Fruit fly (Drosophila melanogaster) whole organism, embryonic: Measurements from ENCODE around the gene Polr3H.

Experiments used
- Atf6 ChIP-seq: fragments of 200-800 bp; sonication (Bioruptor generic); IDR thresholded peaks from 2 replicates; pipeline ENCODE4 v1.3.6; 2022; ENCODE audit warnings: missing biosample characterization, missing genetic modification characterization
- CG11456 ChIP-seq: fragments of 200-800 bp; sonication (Bioruptor generic); IDR thresholded peaks from 3 replicates; pipeline ENCODE4 v1.3.6; 2022; ENCODE audit warnings: missing biosample characterization, missing genetic modification characterization
- CG15696 ChIP-seq: fragments of 200-800 bp; sonication (Bioruptor generic); optimal IDR thresholded peaks from 2 replicates; lab custom pipeline; 2019; ENCODE audit warnings: missing biosample characterization, mild to moderate bottlenecking, missing genetic modification characterization, moderate library complexity
- CG1647 ChIP-seq: fragments of 200-800 bp; sonication (Bioruptor generic); optimal IDR thresholded peaks from 3 replicates; lab custom pipeline; 2016; ENCODE audit warnings: missing biosample characterization, missing genetic modification characterization
- CG16813 ChIP-seq: fragments of 200-800 bp; sonication (Bioruptor generic); IDR thresholded peaks from 3 replicates; pipeline ENCODE4 v1.3.6; 2022; ENCODE audit warnings: missing biosample characterization, missing genetic modification characterization; ENCODE audit not compliant: partially characterized antibody
- CG18262 ChIP-seq: fragments of 200-800 bp; optimal IDR thresholded peaks from 3 replicates; lab custom pipeline; 2019; ENCODE audit warnings: missing biosample characterization, mild to moderate bottlenecking, missing genetic modification characterization, moderate library complexity
- CG18764 ChIP-seq: fragments of 200-800 bp; sonication (Bioruptor generic); optimal IDR thresholded peaks from 3 replicates; lab custom pipeline; 2016; ENCODE audit warnings: missing biosample characterization, missing genetic modification characterization
- CG2678 ChIP-seq: fragments of 200-800 bp; sonication (Bioruptor generic); optimal IDR thresholded peaks from 3 replicates; lab custom pipeline; 2019; ENCODE audit warnings: missing biosample characterization, mild to moderate bottlenecking, missing genetic modification characterization, moderate library complexity
- CG30431 ChIP-seq: fragments of 200-800 bp; sonication (Bioruptor generic); optimal IDR thresholded peaks from 2 replicates; lab custom pipeline; 2017; ENCODE audit warnings: missing biosample characterization, missing genetic modification characterization
- CG31365 ChIP-seq: fragments of 200-800 bp; sonication (Bioruptor generic); optimal IDR thresholded peaks from 2 replicates; lab custom pipeline; 2018; ENCODE audit warnings: missing biosample characterization, mild to moderate bottlenecking, missing genetic modification characterization
- CG32767 ChIP-seq: fragments of 200-800 bp; sonication (Bioruptor generic); IDR thresholded peaks from 2 replicates; pipeline ENCODE4 v1.3.6; 2022; ENCODE audit warnings: missing biosample characterization, missing genetic modification characterization
- CG33213 ChIP-seq: fragments of 200-800 bp; sonication (Bioruptor generic); optimal IDR thresholded peaks from 3 replicates; lab custom pipeline; 2016; ENCODE audit warnings: missing biosample characterization, missing genetic modification characterization
- CG4404 ChIP-seq: fragments of 200-800 bp; sonication (Bioruptor generic); IDR thresholded peaks from 2 replicates; pipeline ENCODE4 v1.3.6; 2022; ENCODE audit warnings: missing biosample characterization, missing genetic modification characterization
- CG5180 ChIP-seq: fragments of 200-800 bp; sonication (Bioruptor generic); optimal IDR thresholded peaks from 3 replicates; lab custom pipeline; 2017; ENCODE audit warnings: missing biosample characterization, missing genetic modification characterization, mild to moderate bottlenecking, moderate library complexity, missing genetic modification reagents
- CG6683 ChIP-seq: fragments of 200-800 bp; sonication (Bioruptor generic); optimal IDR thresholded peaks from 2 replicates; lab custom pipeline; 2017; ENCODE audit warnings: missing biosample characterization, mild to moderate bottlenecking, missing genetic modification characterization, missing genetic modification reagents
- CG6791 ChIP-seq: fragments of 200-800 bp; sonication (Bioruptor generic); IDR thresholded peaks from 3 replicates; pipeline ENCODE4 v1.3.6; 2022; ENCODE audit warnings: missing biosample characterization, missing genetic modification characterization; ENCODE audit not compliant: partially characterized antibody
- CG8290 ChIP-seq, 3 experiments: fragments of 200-800 bp; sonication (Bioruptor generic); optimal IDR thresholded peaks; 2 replicates each; lab custom pipeline; 2016 to 2019; ENCODE audit warnings: missing biosample characterization in 3 of 3, missing genetic modification characterization in 3 of 3, mild to moderate bottlenecking in 2 of 3, moderate library complexity in 1 of 3
- CG8765 ChIP-seq: fragments of 200-800 bp; sonication (Bioruptor generic); IDR thresholded peaks from 2 replicates; pipeline ENCODE4 v1.3.6; 2022; ENCODE audit warnings: missing biosample characterization, missing genetic modification characterization
- CG9727 ChIP-seq: fragments of 200-800 bp; sonication (Bioruptor generic); optimal IDR thresholded peaks from 3 replicates; lab custom pipeline; 2017; ENCODE audit warnings: missing biosample characterization, mild to moderate bottlenecking, missing genetic modification characterization
- Dek ChIP-seq: fragments of 200-800 bp; sonication (Bioruptor generic); optimal IDR thresholded peaks from 3 replicates; lab custom pipeline; 2019; ENCODE audit warnings: missing biosample characterization, mild to moderate bottlenecking, missing genetic modification characterization, moderate library complexity
- E2f2 ChIP-seq: fragments of 200-800 bp; sonication (Bioruptor generic); IDR thresholded peaks from 2 replicates; pipeline ENCODE4 v1.3.6; 2022; ENCODE audit warnings: missing biosample characterization, missing genetic modification characterization
- Fer3 ChIP-seq: fragments of 200-800 bp; sonication (Bioruptor generic); optimal IDR thresholded peaks from 2 replicates; lab custom pipeline; 2018; ENCODE audit warnings: missing biosample characterization, mild to moderate bottlenecking, missing genetic modification characterization, moderate library complexity
- GATAe ChIP-seq: fragments of 200-800 bp; sonication (Bioruptor generic); conservative IDR thresholded peaks from 2 replicates; pipeline ENCODE4 v1.3.6; 2022; ENCODE audit warnings: missing biosample characterization, missing genetic modification characterization
- Gug ChIP-seq: fragments of 200-800 bp; sonication (Bioruptor generic); IDR thresholded peaks from 4 replicates; pipeline ENCODE4 v1.3.6; 2022; ENCODE audit warnings: missing biosample characterization, missing genetic modification characterization
- Hr3 ChIP-seq: fragments of 200-800 bp; sonication (Bioruptor generic); optimal IDR thresholded peaks from 3 replicates; lab custom pipeline; 2016; ENCODE audit warnings: missing biosample characterization, missing genetic modification characterization
- Lhr ChIP-seq: fragments of 200-800 bp; sonication (Bioruptor generic); optimal IDR thresholded peaks from 3 replicates; lab custom pipeline; 2017; ENCODE audit warnings: mild to moderate bottlenecking, missing biosample characterization, missing genetic modification reagents, missing genetic modification characterization
- MTF-1 ChIP-seq: fragments of 200-800 bp; sonication (Bioruptor generic); optimal IDR thresholded peaks from 2 replicates; lab custom pipeline; 2018; ENCODE audit warnings: missing biosample characterization, mild to moderate bottlenecking, missing genetic modification characterization, borderline replicate concordance
- NFAT ChIP-seq: fragments of 200-800 bp; sonication (Bioruptor generic); IDR thresholded peaks from 2 replicates; pipeline ENCODE4 v1.3.6; 2022; ENCODE audit warnings: missing biosample characterization, missing genetic modification characterization
- NfI ChIP-seq: fragments of 200-800 bp; sonication (Bioruptor generic); optimal IDR thresholded peaks from 3 replicates; lab custom pipeline; 2018; ENCODE audit warnings: missing biosample characterization, mild to moderate bottlenecking, missing genetic modification characterization, moderate library complexity
- Sry-δ ChIP-seq: fragments of 200-800 bp; sonication (Bioruptor generic); optimal IDR thresholded peaks from 2 replicates; lab custom pipeline; 2016; ENCODE audit warnings: missing biosample characterization, missing genetic modification characterization
- Xbp1 ChIP-seq: fragments of 200-800 bp; sonication (Bioruptor generic); optimal IDR thresholded peaks from 3 replicates; lab custom pipeline; 2016; ENCODE audit warnings: missing biosample characterization, mild to moderate bottlenecking, missing genetic modification characterization
- ap ChIP-seq: fragments of 200-800 bp; sonication (Bioruptor generic); IDR thresholded peaks from 2 replicates; pipeline ENCODE4 v1.3.6; 2022; ENCODE audit warnings: missing biosample characterization, missing genetic modification characterization
- ash1 ChIP-seq: fragments of 200-800 bp; sonication (Bioruptor generic); optimal IDR thresholded peaks from 2 replicates; lab custom pipeline; 2018; ENCODE audit warnings: missing biosample characterization, mild to moderate bottlenecking, missing genetic modification characterization
- bsh ChIP-seq, 2 experiments: fragments of 200-800 bp; sonication (Bioruptor generic); optimal IDR thresholded peaks; 2 replicates each; lab custom pipeline; 2017 to 2018; ENCODE audit warnings: mild to moderate bottlenecking in 2 of 2, missing biosample characterization in 2 of 2, missing genetic modification characterization in 2 of 2, moderate library complexity in 1 of 2
- ems ChIP-seq: fragments of 200-800 bp; sonication (Bioruptor generic); optimal IDR thresholded peaks from 3 replicates; lab custom pipeline; 2016; ENCODE audit warnings: missing biosample characterization, missing genetic modification characterization
- ewg ChIP-seq: fragments of 200-800 bp; sonication (Bioruptor generic); optimal IDR thresholded peaks from 3 replicates; lab custom pipeline; 2017; ENCODE audit warnings: mild to moderate bottlenecking, missing biosample characterization, missing genetic modification reagents, missing genetic modification characterization
- fd64A ChIP-seq: fragments of 200-800 bp; sonication (Bioruptor generic); optimal IDR thresholded peaks from 3 replicates; lab custom pipeline; 2018; ENCODE audit warnings: missing biosample characterization, mild to moderate bottlenecking, missing genetic modification characterization
- grau ChIP-seq: fragments of 200-800 bp; optimal IDR thresholded peaks from 3 replicates; lab custom pipeline; 2019; ENCODE audit warnings: missing biosample characterization, mild to moderate bottlenecking, missing genetic modification characterization, moderate library complexity
- gsb ChIP-seq: fragments of 200-800 bp; sonication (Bioruptor generic); IDR thresholded peaks from 2 replicates; pipeline ENCODE4 v1.3.6; 2022; ENCODE audit warnings: missing biosample characterization, missing genetic modification characterization
- jigr1 ChIP-seq: fragments of 200-800 bp; sonication (Bioruptor generic); IDR thresholded peaks from 3 replicates; pipeline ENCODE4 v1.3.6; 2022; ENCODE audit warnings: missing biosample characterization, missing genetic modification characterization
- luna ChIP-seq: fragments of 200-800 bp; sonication (Bioruptor generic); optimal IDR thresholded peaks from 2 replicates; lab custom pipeline; 2016; ENCODE audit warnings: missing biosample characterization, missing genetic modification characterization
- onecut ChIP-seq: fragments of 200-800 bp; sonication (Bioruptor generic); IDR thresholded peaks from 2 replicates; pipeline ENCODE4 v1.3.6; 2022; ENCODE audit warnings: missing biosample characterization, missing genetic modification characterization
- pb ChIP-seq: fragments of 200-800 bp; sonication (Bioruptor generic); optimal IDR thresholded peaks from 3 replicates; lab custom pipeline; 2016; ENCODE audit warnings: missing biosample characterization, missing genetic modification characterization
- schlank ChIP-seq: fragments of 200-800 bp; sonication (Bioruptor generic); optimal IDR thresholded peaks from 2 replicates; lab custom pipeline; 2018; ENCODE audit warnings: missing biosample characterization, mild to moderate bottlenecking, missing genetic modification characterization
- sug ChIP-seq: fragments of 200-800 bp; optimal IDR thresholded peaks from 2 replicates; lab custom pipeline; 2019; ENCODE audit warnings: missing biosample characterization, mild to moderate bottlenecking, missing genetic modification characterization, moderate library complexity
- tin ChIP-seq: fragments of 200-800 bp; sonication (Bioruptor generic); optimal IDR thresholded peaks from 3 replicates; lab custom pipeline; 2016; ENCODE audit warnings: missing biosample characterization, missing genetic modification characterization
- zfh1 ChIP-seq: fragments of 200-800 bp; sonication (Bioruptor generic); IDR thresholded peaks from 3 replicates; pipeline ENCODE4 v1.3.6; 2022; ENCODE audit warnings: missing biosample characterization, missing genetic modification characterization
- zfh2 ChIP-seq: fragments of 200-800 bp; sonication (Bioruptor generic); optimal IDR thresholded peaks from 2 replicates; lab custom pipeline; 2016; ENCODE audit warnings: missing biosample characterization, missing genetic modification characterization

Gene Polr3H

dm6 chr3L:11696294-11697116 lies 47.9 kb downstream of the Polr3H start, which contains the start of gene Dph1 (continued):
- TF ChIP-seq bsh (GFP tag; optimal IDR thresholded peaks at IDR 0.05; lab: Kevin White, UChicago), result peak; percentile 79 to 89
- TF ChIP-seq fd64A (GFP tag; lab: Kevin White, UChicago), result peak; percentile 84
- TF ChIP-seq sug, result peak; percentile 54
- TF ChIP-seq Sry-δ (GFP tag; lab: Kevin White, UChicago), result peak; percentile 23
- TF ChIP-seq Gug (GFP tag; lab: Robert Waterston, UW), result peak; percentile 86
- TF ChIP-seq CG9727, result peak; percentile 90
- peak; percentile 82 for TF ChIP-seq Atf6 (GFP tag; lab: Robert Waterston, UW)
- TF ChIP-seq CG2678 (tag; lab: Kevin White, UChicago), result peak; percentile 85
- peak; percentile 42 for TF ChIP-seq CG18764
- peak; percentile 65 for TF ChIP-seq Hr3 (GFP tag; lab: Kevin White, UChicago)
- TF ChIP-seq jigr1 (GFP tag; lab: Robert Waterston, UW), result 0 out of 3 replicates have a peak, but pooled peaks have one; percentile 69
- TF ChIP-seq schlank (tag; lab: Kevin White, UChicago), result peak; percentile 59
- peak; percentile 50 for TF ChIP-seq CG15696 (tag; lab: Kevin White, UChicago)
- peak; percentile 34; the same call in 1 of the 2 replicates for TF ChIP-seq gsb (GFP tag; lab: Robert Waterston, UW)
- TF ChIP-seq tin (GFP tag; lab: Kevin White, UChicago), result peak; percentile 83
- peak; percentile 74 for TF ChIP-seq CG31365
- TF ChIP-seq grau (tag; lab: Kevin White, UChicago), result peak; percentile 78
- TF ChIP-seq zfh1 (GFP tag; lab: Robert Waterston, UW), result peak; percentile 92
- TF ChIP-seq ash1, result peak; percentile 2
- no peak for TF ChIP-seq CG16813 (GFP tag; lab: Robert Waterston, UW)
- peak; percentile 86 for TF ChIP-seq CG32767 (GFP tag; lab: Robert Waterston, UW)
- peak; percentile 64 for TF ChIP-seq luna
- peak; percentile 68 for TF ChIP-seq CG8765 (GFP tag; lab: Robert Waterston, UW)
- TF ChIP-seq ewg (GFP tag; lab: Kevin White, UChicago), result peak; percentile 77
- TF ChIP-seq CG6683 (GFP tag; lab: Kevin White, UChicago), result peak; percentile 55
- TF ChIP-seq onecut (GFP tag; lab: Robert Waterston, UW), result peak; percentile 70
- TF ChIP-seq CG4404 (GFP tag; lab: Robert Waterston, UW), result peak; percentile 48; the same call in 1 of the 2 replicates
- peak; percentile 14 for TF ChIP-seq Lhr (GFP tag; lab: Kevin White, UChicago)
- TF ChIP-seq CG6791, result no peak
- TF ChIP-seq CG33213, result peak; percentile 57
- TF ChIP-seq Dek (tag; lab: Kevin White, UChicago), result peak; percentile 67
- peak; percentile 85 for TF ChIP-seq CG18262 (tag; lab: Kevin White, UChicago)
- TF ChIP-seq GATAe, result no peak
- TF ChIP-seq MTF-1 (GFP tag; lab: Kevin White, UChicago), result peak; percentile 54
- peak; percentile 79 for TF ChIP-seq ems
- TF ChIP-seq CG11456 (GFP tag; lab: Robert Waterston, UW), result no peak; the same call in 1 of the 3 replicates
- peak; percentile 86 for TF ChIP-seq Xbp1
- peak; percentile 42 for TF ChIP-seq CG1647 (GFP tag; lab: Kevin White, UChicago)
- peak; percentile 66 for TF ChIP-seq CG8290 (GFP tag; optimal IDR thresholded peaks at IDR 0.05; lab: Kevin White, UChicago)
- peak in 1 of 2 experiments; percentile 96 for TF ChIP-seq CG8290 (tag; optimal IDR thresholded peaks at IDR 0.05; lab: Kevin White, UChicago)
- peak; percentile 82 for TF ChIP-seq NfI (GFP tag; lab: Kevin White, UChicago)
- TF ChIP-seq zfh2 (GFP tag; lab: Kevin White, UChicago), result peak; percentile 52
- peak; percentile 73 for TF ChIP-seq CG30431 (GFP tag; lab: Kevin White, UChicago)
- peak; percentile 77 for TF ChIP-seq Fer3 (tag; lab: Kevin White, UChicago)
- peak; percentile 85 for TF ChIP-seq pb (GFP tag; lab: Kevin White, UChicago)
- TF ChIP-seq NFAT (GFP tag; lab: Robert Waterston, UW), result peak; percentile 85; the same call in 1 of the 2 replicates
- TF ChIP-seq CG5180 (GFP tag; lab: Kevin White, UChicago), result peak; percentile 72
- TF ChIP-seq E2f2, result peak; percentile 91
- TF ChIP-seq ap, result peak; percentile 83
